Fruit fly (Drosophila melanogaster) whole organism, embryonic: ENCODE measurements around the gene Or69a.

Experiments used
- Aef1 ChIP-seq: fragments of 200-800 bp; sonication (Bioruptor generic); IDR thresholded peaks from 3 replicates; pipeline ENCODE4 v1.3.6; 2022; ENCODE audit warnings: missing biosample characterization, missing genetic modification characterization
- CG10462 ChIP-seq: fragments of 200-800 bp; sonication (Bioruptor generic); optimal IDR thresholded peaks from 2 replicates; lab custom pipeline; 2016; ENCODE audit warnings: missing biosample characterization, missing genetic modification characterization
- CG10543 ChIP-seq: fragments of 200-800 bp; sonication (Bioruptor generic); optimal IDR thresholded peaks from 3 replicates; lab custom pipeline; 2017; ENCODE audit warnings: missing biosample characterization, mild to moderate bottlenecking, missing genetic modification characterization, moderate library complexity
- CG11093 ChIP-seq: fragments of 200-800 bp; sonication (Bioruptor generic); IDR thresholded peaks from 3 replicates; pipeline ENCODE4 v1.3.6; 2022; ENCODE audit warnings: missing biosample characterization, missing genetic modification characterization
- CG13123 ChIP-seq: fragments of 200-800 bp; sonication (Bioruptor generic); optimal IDR thresholded peaks from 2 replicates; lab custom pipeline; 2016; ENCODE audit warnings: missing biosample characterization, missing genetic modification characterization
- CG15479 ChIP-seq: fragments of 200-800 bp; sonication (Bioruptor generic); optimal IDR thresholded peaks from 3 replicates; lab custom pipeline; 2019; ENCODE audit warnings: missing biosample characterization, mild to moderate bottlenecking, missing genetic modification characterization, moderate library complexity
- CG17361 ChIP-seq: fragments of 200-800 bp; sonication (Bioruptor generic); IDR thresholded peaks from 3 replicates; pipeline ENCODE4 v1.3.6; 2022; ENCODE audit warnings: missing biosample characterization, missing genetic modification characterization
- CG17568 ChIP-seq: fragments of 200-800 bp; sonication (Bioruptor generic); optimal IDR thresholded peaks from 2 replicates; lab custom pipeline; 2018; ENCODE audit warnings: missing biosample characterization, mild to moderate bottlenecking, missing genetic modification characterization, moderate library complexity
- CG18262 ChIP-seq: fragments of 200-800 bp; optimal IDR thresholded peaks from 3 replicates; lab custom pipeline; 2019; ENCODE audit warnings: missing biosample characterization, mild to moderate bottlenecking, missing genetic modification characterization, moderate library complexity
- CG3065 ChIP-seq: fragments of 200-800 bp; sonication (Bioruptor generic); optimal IDR thresholded peaks from 2 replicates; lab custom pipeline; 2016; ENCODE audit warnings: missing biosample characterization, missing genetic modification characterization
- CG4707 ChIP-seq: fragments of 200-800 bp; sonication (Bioruptor generic); optimal IDR thresholded peaks from 2 replicates; lab custom pipeline; 2018; ENCODE audit warnings: missing biosample characterization, mild to moderate bottlenecking, missing genetic modification characterization, moderate library complexity
- CG6175 ChIP-seq: fragments of 200-800 bp; sonication (Bioruptor generic); IDR thresholded peaks from 3 replicates; pipeline ENCODE4 v1.3.6; 2022; ENCODE audit warnings: missing biosample characterization, missing genetic modification characterization
- CG6272 ChIP-seq: fragments of 200-800 bp; sonication (Bioruptor generic); IDR thresholded peaks from 2 replicates; pipeline ENCODE4 v1.3.6; 2022; ENCODE audit warnings: missing biosample characterization, missing genetic modification characterization
- CG7556 ChIP-seq: fragments of 200-800 bp; sonication (Bioruptor generic); optimal IDR thresholded peaks from 2 replicates; lab custom pipeline; 2017; ENCODE audit warnings: missing biosample characterization, mild to moderate bottlenecking, missing genetic modification characterization
- CG7745 ChIP-seq: fragments of 200-800 bp; sonication (Bioruptor generic); optimal IDR thresholded peaks from 2 replicates; lab custom pipeline; 2018; ENCODE audit warnings: missing biosample characterization, mild to moderate bottlenecking, missing genetic modification characterization, moderate library complexity
- CG8924 ChIP-seq: fragments of 200-800 bp; optimal IDR thresholded peaks from 3 replicates; lab custom pipeline; 2019; ENCODE audit warnings: missing biosample characterization, mild to moderate bottlenecking, missing genetic modification characterization, moderate library complexity
- CrebB ChIP-seq: fragments of 200-800 bp; sonication (Bioruptor generic); optimal IDR thresholded peaks from 3 replicates; lab custom pipeline; 2018; ENCODE audit warnings: missing biosample characterization, mild to moderate bottlenecking, missing genetic modification characterization
- D ChIP-seq, 2 experiments: fragments of 200-800 bp in 1 of 2; fragments of >200 bp in 1 of 2; sonication (Bioruptor generic) in 1 of 2; optimal IDR thresholded peaks; 2 replicates in 1 of 2; 3 replicates in 1 of 2; lab custom pipeline; 2017; ENCODE audit warnings: mild to moderate bottlenecking in 1 of 2, missing biosample characterization in 1 of 2, missing genetic modification characterization in 1 of 2, missing genetic modification reagents in 1 of 2
- Dad ChIP-seq: fragments of 200-800 bp; sonication (Bioruptor generic); optimal IDR thresholded peaks from 3 replicates; lab custom pipeline; 2016; ENCODE audit warnings: missing biosample characterization, missing genetic modification characterization
- Dip3 ChIP-seq: fragments of 200-800 bp; sonication (Bioruptor generic); optimal IDR thresholded peaks from 3 replicates; lab custom pipeline; 2016; ENCODE audit warnings: missing biosample characterization, missing genetic modification characterization
- Dp ChIP-seq: fragments of 200-800 bp; sonication (Bioruptor generic); optimal IDR thresholded peaks from 2 replicates; lab custom pipeline; 2018; ENCODE audit warnings: missing biosample characterization, mild to moderate bottlenecking, missing genetic modification characterization, moderate library complexity
- Gsc ChIP-seq: fragments of 200-800 bp; sonication (Bioruptor generic); IDR thresholded peaks from 2 replicates; pipeline ENCODE4 v1.3.6; 2022; ENCODE audit warnings: missing biosample characterization, missing genetic modification characterization
- Hr3 ChIP-seq: fragments of 200-800 bp; sonication (Bioruptor generic); optimal IDR thresholded peaks from 3 replicates; lab custom pipeline; 2016; ENCODE audit warnings: missing biosample characterization, missing genetic modification characterization
- Kr ChIP-seq: fragments of 200-800 bp; sonication (Bioruptor generic); optimal IDR thresholded peaks from 2 replicates; lab custom pipeline; 2017; ENCODE audit warnings: missing biosample characterization, mild to moderate bottlenecking, missing genetic modification characterization
- Lim3 ChIP-seq: fragments of 200-800 bp; sonication (Bioruptor generic); IDR thresholded peaks from 2 replicates; pipeline ENCODE4 v1.3.6; 2022; ENCODE audit warnings: missing biosample characterization, missing genetic modification characterization
- Lpt ChIP-seq: fragments of >200 bp; optimal IDR thresholded peaks from 2 replicates; lab custom pipeline; 2018; ENCODE audit warnings: missing biosample characterization, missing genetic modification characterization
- MTF-1 ChIP-seq: fragments of 200-800 bp; sonication (Bioruptor generic); optimal IDR thresholded peaks from 2 replicates; lab custom pipeline; 2018; ENCODE audit warnings: missing biosample characterization, mild to moderate bottlenecking, missing genetic modification characterization, borderline replicate concordance
- Myb ChIP-seq: fragments of 200-800 bp; sonication (Bioruptor generic); optimal IDR thresholded peaks from 2 replicates; lab custom pipeline; 2016; ENCODE audit warnings: missing biosample characterization, missing genetic modification characterization
- Scr ChIP-seq: fragments of 200-800 bp; sonication (Bioruptor generic); IDR thresholded peaks from 2 replicates; pipeline ENCODE4 v1.3.6; 2022; ENCODE audit warnings: missing biosample characterization, missing genetic modification characterization; ENCODE audit not compliant: partially characterized antibody
- YL-1 ChIP-seq: fragments of 200-800 bp; sonication (Bioruptor generic); optimal IDR thresholded peaks from 3 replicates; lab custom pipeline; 2017; ENCODE audit warnings: missing biosample characterization, mild to moderate bottlenecking, missing genetic modification characterization
- bsh ChIP-seq, 2 experiments: fragments of 200-800 bp; sonication (Bioruptor generic); optimal IDR thresholded peaks; 2 replicates each; lab custom pipeline; 2017 to 2018; ENCODE audit warnings: mild to moderate bottlenecking in 2 of 2, missing biosample characterization in 2 of 2, missing genetic modification characterization in 2 of 2, moderate library complexity in 1 of 2
- btn ChIP-seq: fragments of 200-800 bp; sonication (Bioruptor generic); optimal IDR thresholded peaks from 2 replicates; lab custom pipeline; 2016; ENCODE audit warnings: missing biosample characterization, missing genetic modification characterization
- cas ChIP-seq: fragments of 200-800 bp; sonication (Bioruptor generic); IDR thresholded peaks from 2 replicates; pipeline ENCODE4 v1.3.6; 2022; ENCODE audit warnings: missing biosample characterization, missing genetic modification characterization
- cato ChIP-seq: fragments of 200-800 bp; sonication (Bioruptor generic); optimal IDR thresholded peaks from 2 replicates; lab custom pipeline; 2016; ENCODE audit warnings: missing biosample characterization, missing genetic modification characterization, borderline replicate concordance
- chn ChIP-seq: fragments of 200-800 bp; sonication (Bioruptor generic); optimal IDR thresholded peaks from 2 replicates; lab custom pipeline; 2016; ENCODE audit warnings: missing biosample characterization, missing genetic modification characterization
- dan ChIP-seq: fragments of 200-800 bp; sonication (Bioruptor generic); IDR thresholded peaks from 2 replicates; pipeline ENCODE4 v1.3.6; 2022; ENCODE audit warnings: missing biosample characterization, missing genetic modification characterization
- exex ChIP-seq: fragments of 200-800 bp; sonication (Bioruptor generic); optimal IDR thresholded peaks from 4 replicates; lab custom pipeline; 2018; ENCODE audit warnings: missing biosample characterization, mild to moderate bottlenecking, missing genetic modification characterization, moderate library complexity
- fu2 ChIP-seq: fragments of 200-800 bp; sonication (Bioruptor generic); optimal IDR thresholded peaks from 2 replicates; lab custom pipeline; 2016; ENCODE audit warnings: missing biosample characterization, missing genetic modification characterization
- hkb ChIP-seq, 2 experiments: fragments of 200-800 bp in 1 of 2; fragments of >200 bp in 1 of 2; sonication (Bioruptor generic) in 1 of 2; IDR thresholded peaks in 1 of 2; optimal IDR thresholded peaks in 1 of 2; 2 replicates each; pipeline versions ENCODE4 v1.3.6 to Lab custom; 2017 to 2022; ENCODE audit warnings: missing biosample characterization in 1 of 2, missing genetic modification characterization in 1 of 2
- jing ChIP-seq: fragments of 200-800 bp; sonication (Bioruptor generic); optimal IDR thresholded peaks from 2 replicates; lab custom pipeline; 2018; ENCODE audit warnings: missing biosample characterization, mild to moderate bottlenecking, missing genetic modification characterization
- knrl ChIP-seq: fragments of 200-800 bp; sonication (Bioruptor generic); IDR thresholded peaks from 3 replicates; pipeline ENCODE4 v1.3.6; 2022; ENCODE audit warnings: missing biosample characterization, missing genetic modification characterization; ENCODE audit not compliant: partially characterized antibody
- maf-S ChIP-seq: fragments of 200-800 bp; sonication (Bioruptor generic); optimal IDR thresholded peaks from 2 replicates; lab custom pipeline; 2016; ENCODE audit warnings: missing biosample characterization, missing genetic modification characterization
- nau ChIP-seq: fragments of 200-800 bp; sonication (Bioruptor generic); optimal IDR thresholded peaks from 3 replicates; lab custom pipeline; 2017; ENCODE audit warnings: missing biosample characterization, mild to moderate bottlenecking, missing genetic modification characterization, missing genetic modification reagents
- ranshi ChIP-seq: fragments of 200-800 bp; sonication (Bioruptor generic); IDR thresholded peaks from 2 replicates; pipeline ENCODE4 v1.3.6; 2022; ENCODE audit warnings: missing biosample characterization, missing genetic modification characterization
- schlank ChIP-seq: fragments of 200-800 bp; sonication (Bioruptor generic); optimal IDR thresholded peaks from 2 replicates; lab custom pipeline; 2018; ENCODE audit warnings: missing biosample characterization, mild to moderate bottlenecking, missing genetic modification characterization
- sr ChIP-seq: fragments of 200-800 bp; sonication (Bioruptor generic); IDR thresholded peaks from 3 replicates; pipeline ENCODE4 v1.3.6; 2022; ENCODE audit warnings: missing biosample characterization, missing genetic modification characterization
- ssp ChIP-seq: fragments of 200-800 bp; sonication (Bioruptor generic); IDR thresholded peaks from 2 replicates; pipeline ENCODE4 v1.3.6; 2022; ENCODE audit warnings: missing biosample characterization, missing genetic modification characterization
- ttk ChIP-seq: fragments of 200-800 bp; sonication (Bioruptor generic); IDR thresholded peaks from 2 replicates; pipeline ENCODE4 v2.1.2; 2022; ENCODE audit warnings: missing biosample characterization, missing genetic modification characterization
- z ChIP-seq: fragments of 200-800 bp; sonication (Bioruptor generic); IDR thresholded peaks from 3 replicates; pipeline ENCODE4 v1.3.6; 2022; ENCODE audit warnings: missing biosample characterization, missing genetic modification characterization

Or69a gene

DNA sequence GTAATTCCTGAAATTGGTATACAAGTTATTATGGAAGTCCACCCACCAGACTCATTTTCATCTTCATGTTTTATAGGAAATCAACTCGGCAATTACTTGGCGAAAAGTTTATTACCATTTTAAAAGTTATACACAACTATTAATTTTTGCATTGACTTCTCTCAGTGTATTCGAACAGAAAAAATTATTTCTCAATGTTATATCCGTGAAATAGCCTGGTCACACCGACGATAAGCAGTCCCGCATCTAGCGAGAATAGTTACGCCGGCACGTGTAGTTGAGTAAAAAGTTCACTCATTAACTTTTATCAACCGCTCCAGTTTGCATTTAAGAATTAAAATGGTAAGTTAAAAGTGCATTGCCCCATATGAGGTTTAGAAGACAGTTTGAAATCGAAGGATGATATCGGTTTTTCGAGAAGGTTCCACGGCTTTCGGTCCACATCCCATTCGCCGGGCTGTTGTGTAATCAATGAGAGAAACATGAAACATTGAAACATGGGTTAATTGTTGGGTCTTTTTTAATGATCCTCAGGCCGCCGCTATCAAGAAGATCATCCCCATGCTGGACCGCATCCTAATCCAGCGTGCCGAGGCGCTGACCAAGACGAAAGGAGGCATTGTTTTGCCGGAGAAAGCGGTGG lies 48.4 kb upstream of the Or69a start, which contains the start of gene CG11267 (continued):
- peak; percentile 91 for TF ChIP-seq CG10543 (GFP tag; lab: Kevin White, UChicago)
- peak; percentile 81 for TF ChIP-seq CG8924
- no peak for TF ChIP-seq CG4707 (GFP tag; lab: Kevin White, UChicago)
- no peak for TF ChIP-seq CG7745
- peak; percentile 34 for TF ChIP-seq btn
- TF ChIP-seq Hr3 (GFP tag; lab: Kevin White, UChicago), result peak; percentile 61
- peak; percentile 82 for TF ChIP-seq maf-S (GFP tag; lab: Kevin White, UChicago)
- peak; percentile 85 for TF ChIP-seq CG17361
- no peak for TF ChIP-seq Scr (GFP tag; lab: Robert Waterston, UW)
- 0 out of 3 replicates have a peak, but pooled peaks have one; percentile 5 for TF ChIP-seq z
- peak; percentile 66 for TF ChIP-seq cato (GFP tag; lab: Kevin White, UChicago)
- TF ChIP-seq Lpt (GFP tag; lab: Kevin White, UChicago), result no peak
- TF ChIP-seq CG11093, result peak; percentile 65; the same call in 1 of the 3 replicates
- TF ChIP-seq cas, result peak; percentile 77; the same call in 1 of the 2 replicates
- TF ChIP-seq CG18262, result peak; percentile 79
- peak; percentile 59 for TF ChIP-seq ssp
- TF ChIP-seq dan (GFP tag; lab: Robert Waterston, UW), result no peak
- TF ChIP-seq Lim3 (GFP tag; lab: Robert Waterston, UW), result peak; percentile 85; the same call in 1 of the 2 replicates
- peak; percentile 66 for TF ChIP-seq sr (GFP tag; lab: Robert Waterston, UW)
- TF ChIP-seq ranshi, result peak; percentile 91
- no peak for TF ChIP-seq hkb (optimal IDR thresholded peaks at IDR 0.05; lab: Kevin White, UChicago)
- peak; percentile 94 for TF ChIP-seq hkb (GFP tag; IDR thresholded peaks at IDR 0.05; lab: Robert Waterston, UW)
- peak; percentile 82 for TF ChIP-seq CG6175 (GFP tag; lab: Robert Waterston, UW)
- peak; percentile 74 for TF ChIP-seq ttk (GFP tag; lab: Robert Waterston, UW)
- TF ChIP-seq CG10462 (GFP tag; lab: Kevin White, UChicago), result no peak
- no peak for TF ChIP-seq Dp
- TF ChIP-seq CG17568 (GFP tag; lab: Kevin White, UChicago), result peak; percentile 62
- TF ChIP-seq YL-1, result peak; percentile 39
- TF ChIP-seq bsh (GFP tag; optimal IDR thresholded peaks at IDR 0.05; lab: Kevin White, UChicago), result peak; percentile 66 to 78
- TF ChIP-seq fu2, result peak; percentile 70
- TF ChIP-seq exex (tag; lab: Kevin White, UChicago), result peak; percentile 67
- TF ChIP-seq CG6272 (GFP tag; lab: Robert Waterston, UW), result peak; percentile 71
- TF ChIP-seq Dad (GFP tag; lab: Kevin White, UChicago), result peak; percentile 39
- TF ChIP-seq CG3065 (GFP tag; lab: Kevin White, UChicago), result no peak
- no peak for TF ChIP-seq knrl
- peak; percentile 49 for TF ChIP-seq CG13123
- TF ChIP-seq CG15479 (GFP tag; lab: Kevin White, UChicago), result no peak
- TF ChIP-seq Gsc, result no peak
- TF ChIP-seq Dip3, result peak; percentile 85
- TF ChIP-seq jing, result peak; percentile 32
- no peak for TF ChIP-seq D (optimal IDR thresholded peaks at IDR 0.05; lab: Kevin White, UChicago)
- TF ChIP-seq D (GFP tag; optimal IDR thresholded peaks at IDR 0.05; lab: Kevin White, UChicago), result peak; percentile 75
- peak; percentile 44 for TF ChIP-seq nau (GFP tag; lab: Kevin White, UChicago)
- TF ChIP-seq chn (GFP tag; lab: Kevin White, UChicago), result peak; percentile 73
- peak; percentile 78 for TF ChIP-seq schlank (tag; lab: Kevin White, UChicago)
- TF ChIP-seq Myb (GFP tag; lab: Kevin White, UChicago), result peak; percentile 54
- TF ChIP-seq CrebB (tag; lab: Kevin White, UChicago), result peak; percentile 59
- peak; percentile 89 for TF ChIP-seq Aef1 (GFP tag; lab: Robert Waterston, UW)
- TF ChIP-seq MTF-1 (GFP tag; lab: Kevin White, UChicago), result peak; percentile 71
- TF ChIP-seq Kr (GFP tag; lab: Kevin White, UChicago), result no peak
- TF ChIP-seq CG7556 (GFP tag; lab: Kevin White, UChicago), result peak; percentile 76
